Fruit fly (Drosophila melanogaster) Kc167 (cell line): ENCODE data around the gene dls.

Source experiments
- Myc ChIP-seq: fragments of >200 bp; optimal IDR thresholded peaks from 2 replicates; lab custom pipeline; 2017; ENCODE audit warnings: missing external identifiers
- Sin3A ChIP-seq: fragments of >200 bp; optimal IDR thresholded peaks from 2 replicates; lab custom pipeline; 2018; ENCODE audit warnings: missing external identifiers
- h ChIP-seq: fragments of >200 bp; optimal IDR thresholded peaks from 3 replicates; lab custom pipeline; 2018; ENCODE audit warnings: missing external identifiers
- insv ChIP-seq: fragments of >200 bp; optimal IDR thresholded peaks from 3 replicates; lab custom pipeline; 2018; ENCODE audit warnings: missing external identifiers
- psq ChIP-seq: fragments of >200 bp; optimal IDR thresholded peaks from 2 replicates; lab custom pipeline; 2017; ENCODE audit warnings: missing external identifiers
- ttk ChIP-seq: sonication (Bioruptor generic); optimal IDR thresholded peaks from 2 replicates; lab custom pipeline; 2017; ENCODE audit warnings: missing external identifiers

Gene dls

dm6 chr3L:16161847-16162556, 39.1 kb upstream of the dls start:
- TF ChIP-seq h (lab: Kevin White, UChicago) (no peak), psq (lab: Kevin White, UChicago) (no peak), insv (lab: Kevin White, UChicago) (no peak), Myc (no peak), ttk (no peak), Sin3A (lab: Kevin White, UChicago) (no peak)

DNA sequence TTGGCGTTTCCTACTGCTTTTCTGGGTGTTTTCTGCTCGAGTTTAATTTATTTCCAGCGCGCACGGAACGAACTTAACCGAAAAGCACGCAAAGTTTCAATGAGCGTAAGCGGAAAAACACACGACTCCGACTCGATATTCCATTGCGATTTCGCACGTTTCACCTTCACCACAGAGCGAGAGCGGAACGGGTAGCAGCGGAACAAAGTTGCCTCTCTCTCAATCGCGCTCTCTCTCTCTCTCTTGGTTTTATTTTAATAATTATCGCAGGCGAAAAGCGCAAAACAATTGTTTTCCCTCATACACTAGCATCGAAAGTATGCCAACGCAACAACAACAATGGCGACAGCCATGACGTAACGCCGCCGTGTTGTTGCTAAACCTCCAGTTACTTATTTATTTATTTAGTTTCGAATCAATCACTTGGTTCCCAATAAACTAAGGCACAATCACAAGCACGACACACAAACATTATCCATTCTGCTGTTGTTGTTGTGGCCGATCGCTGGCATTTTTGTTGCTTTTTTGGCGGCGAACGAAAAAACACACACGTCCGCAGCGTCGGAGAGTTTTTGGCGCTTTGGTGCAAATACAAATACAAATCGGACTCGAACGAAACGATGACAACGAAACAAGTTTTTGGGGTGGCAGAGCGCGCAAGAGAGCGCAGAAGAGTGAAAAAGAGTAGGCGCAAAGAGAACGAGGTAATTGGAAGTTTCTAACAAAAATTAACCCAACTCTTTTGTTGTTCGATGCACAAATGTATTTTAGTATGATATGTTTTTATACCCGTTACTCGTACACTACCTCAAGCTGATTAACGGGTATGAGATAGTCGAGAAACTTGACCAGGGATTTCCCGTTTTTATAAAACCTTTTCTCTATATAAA, 36.7 kb upstream of the dls start, which contains the start of gene CG5151:
CG5151 (minus strand) TSS at position 552 of the 890 bp plus-strand sequence.
- TF ChIP-seq ttk (no peak), Myc (no peak)

DNA sequence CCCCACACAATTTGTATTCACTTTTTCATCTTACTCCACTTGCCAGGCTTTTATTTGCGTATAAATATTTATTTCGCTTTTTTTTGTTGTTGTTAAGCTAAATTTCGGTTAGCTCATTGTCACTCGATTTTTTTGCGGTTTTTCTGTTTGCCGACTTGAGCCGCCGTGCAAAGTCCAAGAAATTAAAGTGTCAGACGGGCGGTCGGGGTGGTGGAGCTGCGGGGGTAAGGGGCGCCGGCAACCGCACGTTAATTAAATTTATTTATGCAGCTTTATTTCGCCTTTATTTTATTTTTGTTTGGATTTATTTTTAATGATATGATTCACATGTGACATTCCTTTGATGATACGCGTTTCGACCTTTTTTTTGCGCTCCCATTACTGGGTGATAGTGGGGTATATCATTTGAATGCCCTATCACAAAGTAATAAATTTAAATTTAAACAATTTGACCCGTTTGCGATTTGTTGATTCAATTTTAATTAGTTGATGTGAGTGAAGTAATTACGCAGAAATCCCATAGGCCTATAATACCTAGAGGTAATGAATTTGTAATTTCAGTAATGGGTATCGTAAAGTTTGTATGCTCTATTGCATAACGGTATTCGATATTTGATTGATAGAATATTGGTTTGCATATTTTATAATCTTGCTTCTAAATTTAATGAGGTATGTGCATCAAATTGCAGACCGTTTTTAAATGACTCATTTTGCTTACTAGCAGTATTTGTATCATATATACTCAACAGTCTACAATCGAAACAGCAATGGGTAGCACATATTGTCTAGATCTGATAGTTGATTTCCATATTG, 35.6 kb upstream of the dls start:
- no peak for TF ChIP-seq Sin3A (lab: Kevin White, UChicago)
- TF ChIP-seq h (lab: Kevin White, UChicago) = no peak
- no peak for TF ChIP-seq ttk
- TF ChIP-seq insv (lab: Kevin White, UChicago) = no peak
- TF ChIP-seq psq (lab: Kevin White, UChicago) = no peak
- TF ChIP-seq Myc = no peak

DNA sequence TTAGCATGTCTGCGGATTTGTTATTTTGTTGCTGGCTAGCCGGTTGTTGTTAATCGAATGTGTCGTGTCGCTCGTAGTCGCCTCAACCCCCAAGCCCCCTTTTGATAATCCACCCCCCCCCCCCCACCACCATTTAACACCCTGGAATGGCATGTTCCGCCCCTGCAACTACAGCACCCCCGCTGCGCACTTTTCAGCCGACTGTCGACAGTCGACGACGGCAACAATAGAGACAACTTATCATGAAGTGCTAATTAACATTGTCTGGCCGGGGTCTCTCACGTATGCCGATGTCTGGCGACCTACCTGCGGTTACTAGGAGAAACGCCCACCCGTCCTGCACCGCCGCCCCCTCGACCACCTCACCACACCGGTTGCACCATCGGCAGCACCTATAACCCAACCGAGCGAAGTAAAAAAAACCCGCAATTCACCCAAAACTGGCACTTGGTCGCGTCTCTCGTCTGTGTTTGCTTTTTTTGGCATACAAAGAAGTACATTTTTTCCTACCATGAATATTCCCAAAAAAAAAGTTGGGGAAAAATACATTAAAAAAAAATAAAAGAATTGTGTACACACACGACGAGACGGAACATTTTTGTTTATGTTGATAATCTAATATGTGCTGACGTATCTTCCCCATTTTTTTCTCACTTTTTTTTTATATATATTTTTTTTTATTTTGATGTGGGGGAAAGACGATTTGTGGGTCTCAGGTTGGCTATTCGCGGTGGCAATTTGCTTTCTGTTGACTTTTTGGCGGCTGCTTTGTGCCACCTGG, 34.7 kb upstream of the dls start:
- TF ChIP-seq ttk (no peak), psq (lab: Kevin White, UChicago) (no peak), insv (lab: Kevin White, UChicago) (no peak)

- TF ChIP-seq Myc (no peak), psq (lab: Kevin White, UChicago) (no peak), h (lab: Kevin White, UChicago) (no peak), ttk (no peak), Sin3A (lab: Kevin White, UChicago) (no peak), insv (lab: Kevin White, UChicago) (no peak)
Observed at dm6 chr3L:16166998-16167344, 34.2 kb upstream of the dls start.

DNA sequence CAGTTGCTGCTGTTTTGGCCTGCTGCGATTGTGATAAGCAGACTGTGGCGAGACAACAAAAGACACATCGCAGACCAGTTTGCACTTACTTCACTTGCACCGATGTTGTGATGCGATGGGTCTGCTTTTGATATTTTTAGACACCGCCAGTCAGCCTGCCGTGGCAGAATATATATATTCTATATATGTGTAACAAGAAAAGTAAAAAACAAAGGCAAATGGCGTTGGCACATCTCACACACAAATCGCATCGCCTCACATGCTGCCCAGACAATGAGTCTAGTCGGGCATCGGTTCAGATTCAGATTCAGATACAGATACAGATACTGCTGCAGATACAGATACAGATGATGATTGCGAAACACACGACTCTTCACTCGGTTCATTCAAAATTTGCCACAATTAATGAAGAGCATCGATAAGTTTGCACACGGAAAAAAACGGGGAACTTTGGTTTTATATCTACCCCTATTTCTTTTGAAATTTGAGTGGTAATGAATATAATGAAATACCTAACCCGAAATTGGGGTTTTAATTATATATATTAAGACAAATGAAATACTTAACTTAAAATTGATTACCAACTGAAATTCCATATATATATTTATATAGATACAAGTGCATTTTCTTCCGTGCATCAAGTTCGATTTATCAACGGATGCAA, 33.3 kb upstream of the dls start:
- TF ChIP-seq ttk (no peak), h (lab: Kevin White, UChicago) (no peak), Myc (no peak), Sin3A (lab: Kevin White, UChicago) (no peak), psq (lab: Kevin White, UChicago) (no peak)

DNA sequence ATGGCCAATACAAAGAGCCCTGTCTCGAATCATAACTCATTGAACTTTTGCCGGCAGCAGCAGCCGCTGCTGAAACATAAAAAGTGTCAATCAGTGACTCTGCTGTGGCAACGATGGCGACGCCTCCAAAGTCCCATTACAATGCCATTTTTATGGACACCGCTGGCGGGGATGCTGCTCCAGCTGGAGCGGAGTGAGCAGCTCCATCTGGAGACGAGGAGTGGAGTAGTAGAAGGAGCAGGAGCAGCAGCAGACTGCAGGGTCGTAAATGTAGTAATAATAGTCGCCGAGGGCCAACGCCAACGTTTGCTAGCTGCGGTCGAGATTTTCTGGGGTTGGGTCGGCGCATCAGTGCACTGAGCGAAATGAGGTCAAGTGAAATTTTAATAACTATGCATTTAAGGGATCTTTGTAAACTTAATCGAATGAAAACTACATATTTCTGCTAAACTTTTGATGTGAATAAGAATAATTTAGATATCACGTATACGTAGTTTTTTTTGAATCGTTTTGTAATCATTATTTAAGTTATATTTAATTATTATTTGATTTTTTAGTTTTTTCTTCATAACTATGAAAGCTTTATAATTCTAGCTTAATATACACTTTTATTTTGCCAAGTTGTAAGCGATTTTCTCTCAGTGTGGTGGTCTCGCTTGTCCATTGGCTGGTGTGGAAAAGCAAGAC, 32.5 kb upstream of the dls start:
- TF ChIP-seq Myc (no peak), ttk (no peak)

DNA sequence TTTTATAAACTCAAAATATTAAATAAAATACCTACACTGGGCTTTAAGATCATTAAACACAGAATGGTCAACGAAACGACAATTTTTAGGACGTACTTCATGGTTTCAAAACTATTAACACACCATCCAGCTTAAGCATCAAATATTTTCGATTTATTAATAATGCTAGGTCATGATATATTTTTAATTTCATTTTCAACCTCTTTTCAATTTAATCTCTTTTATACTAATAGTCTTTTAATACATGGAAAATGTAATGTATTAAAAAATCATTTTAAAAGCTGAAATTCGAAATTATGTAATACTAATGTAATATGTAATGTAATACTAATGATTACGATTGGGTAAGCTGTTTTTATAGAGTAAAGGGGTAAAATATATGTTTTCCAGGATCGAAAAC, 31.1 kb upstream of the dls start, which contains the start of gene CG33796:
CG33796 (minus strand) TSS at position 101 of the 400 bp plus-strand sequence.
- TF ChIP-seq h (lab: Kevin White, UChicago) (no peak), insv (lab: Kevin White, UChicago) (no peak), Sin3A (lab: Kevin White, UChicago) (no peak), Myc (no peak)

DNA sequence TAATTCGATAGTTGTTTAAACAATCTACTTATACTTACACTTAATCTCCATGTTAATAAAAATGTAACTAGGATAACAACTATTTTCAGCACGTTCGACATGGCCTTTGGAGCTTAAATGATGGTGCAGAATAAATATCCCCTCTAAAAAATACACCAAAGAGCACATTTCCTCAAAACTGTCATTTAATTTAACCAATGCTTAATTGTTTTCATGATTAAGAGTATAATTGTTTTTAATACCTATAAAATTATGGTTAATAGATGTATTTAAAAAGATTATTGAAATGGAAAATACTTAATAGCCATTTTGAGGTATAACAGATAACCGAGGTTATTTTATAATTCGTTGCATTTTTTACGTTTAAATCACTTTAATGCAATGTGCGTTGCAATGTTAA, 29.8 kb upstream of the dls start, which contains the start of gene CG33795:
CG33795 (minus strand) TSS at position 101 of the 400 bp plus-strand sequence.
- TF ChIP-seq Myc (no peak), psq (lab: Kevin White, UChicago) (no peak), Sin3A (lab: Kevin White, UChicago) (no peak), h (lab: Kevin White, UChicago) (no peak), insv (lab: Kevin White, UChicago) (no peak)

DNA sequence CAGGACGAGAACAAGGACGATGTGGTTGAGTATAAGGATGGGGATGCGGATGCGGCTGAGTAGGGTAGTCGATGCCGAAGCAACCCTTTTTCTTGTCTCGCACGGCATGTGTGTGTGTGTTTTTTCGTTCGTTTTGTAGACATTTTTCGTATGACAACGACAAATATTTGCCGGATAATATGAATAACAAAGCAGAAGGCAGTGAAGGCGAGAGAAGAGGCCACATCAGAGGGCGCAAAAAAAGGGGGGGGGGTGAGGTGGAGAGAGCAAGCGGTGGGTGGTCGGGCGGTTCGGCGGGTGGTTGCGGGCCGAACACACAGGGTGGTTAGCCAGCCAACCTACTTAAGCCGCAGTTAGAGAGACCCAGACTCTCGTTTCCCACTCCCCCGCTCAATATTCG, 28.7 kb upstream of the dls start:
- no peak for TF ChIP-seq insv (lab: Kevin White, UChicago)
- no peak for TF ChIP-seq psq (lab: Kevin White, UChicago)
- TF ChIP-seq Myc = no peak
- no peak for TF ChIP-seq ttk
- no peak for TF ChIP-seq h (lab: Kevin White, UChicago)
- TF ChIP-seq Sin3A (lab: Kevin White, UChicago) = no peak

dm6 chr3L:16172809-16173276, 28.3 kb upstream of the dls start:
- TF ChIP-seq Myc = no peak
- no peak for TF ChIP-seq insv (lab: Kevin White, UChicago)
- no peak for TF ChIP-seq psq (lab: Kevin White, UChicago)
- no peak for TF ChIP-seq Sin3A (lab: Kevin White, UChicago)
- no peak for TF ChIP-seq h (lab: Kevin White, UChicago)
- no peak for TF ChIP-seq ttk
